Fruit fly (Drosophila melanogaster) whole organism: Measurements from ENCODE around the gene CG14082.

Experiments
- CG8478 ChIP-seq: fragments of >200 bp; optimal IDR thresholded peaks from 2 replicates; lab custom pipeline; 2018; ENCODE audit warnings: inconsistent platforms
- Dll ChIP-seq: fragments of >200 bp; optimal IDR thresholded peaks from 2 replicates; lab custom pipeline; 2017
- EcR ChIP-seq, 2 experiments: fragments of >200 bp; optimal IDR thresholded peaks; 2 replicates each; lab custom pipeline; 2017; ENCODE audit warnings: missing biosample characterization in 2 of 2, missing genetic modification characterization in 2 of 2, missing genetic modification reagents in 2 of 2
- psq ChIP-seq: fragments of >200 bp; optimal IDR thresholded peaks from 2 replicates; lab custom pipeline; 2017

DNA sequence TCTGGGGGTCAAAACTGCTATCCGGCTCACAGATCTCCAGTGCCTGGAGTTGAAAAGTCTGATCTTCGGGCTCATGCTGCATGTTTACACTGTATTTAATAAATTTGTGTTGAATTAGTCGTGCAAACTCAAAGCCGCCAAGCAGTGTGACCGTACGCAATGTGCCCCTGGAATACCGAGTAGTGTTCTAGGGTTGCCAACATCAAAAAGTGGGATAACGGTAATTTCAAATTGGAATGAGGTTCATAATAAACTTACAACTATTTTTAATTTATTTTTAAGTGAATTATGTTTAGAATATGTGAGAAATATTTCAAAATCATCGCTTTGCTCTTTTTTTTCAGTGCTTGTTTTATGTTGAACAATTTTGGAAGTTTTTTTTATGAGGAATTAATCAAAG lies 38.6 kb downstream of the CG14082 start, which contains the start of gene Gem2:
- TF ChIP-seq Dll (lab: Kevin White, UChicago) (no peak), psq (lab: Kevin White, UChicago) (no peak), CG8478 (lab: Kevin White, UChicago) (no peak), EcR (GFP tag; optimal IDR thresholded peaks at IDR 0.05; lab: Kevin White, UChicago) (no peak)
